Fruit fly (Drosophila melanogaster) whole organism, adult: ENCODE results near the gene Fkbp59.

ENCODE experiments used
- CG11617 ChIP-seq: fragments of 200-800 bp; sonication (Bioruptor generic); optimal IDR thresholded peaks from 2 replicates; lab custom pipeline; 2017; ENCODE audit warnings: mild to moderate bottlenecking, missing biosample characterization, missing genetic modification reagents, missing genetic modification characterization
- CG12768 ChIP-seq: fragments of 200-800 bp; sonication (Bioruptor generic); optimal IDR thresholded peaks from 2 replicates; lab custom pipeline; 2017; ENCODE audit warnings: missing biosample characterization, missing genetic modification characterization, mild to moderate bottlenecking, moderate library complexity, missing genetic modification reagents
- CG14711 ChIP-seq: fragments of 200-800 bp; sonication (Bioruptor generic); optimal IDR thresholded peaks from 2 replicates; lab custom pipeline; 2018; ENCODE audit warnings: missing biosample characterization, mild to moderate bottlenecking, missing genetic modification characterization, moderate library complexity
- CG1620 ChIP-seq: fragments of 200-800 bp; sonication (Bioruptor generic); optimal IDR thresholded peaks from 2 replicates; lab custom pipeline; 2016; ENCODE audit warnings: missing biosample characterization, missing genetic modification characterization
- CG33017 ChIP-seq: fragments of 200-800 bp; sonication (Bioruptor generic); optimal IDR thresholded peaks from 2 replicates; lab custom pipeline; 2018; ENCODE audit warnings: missing biosample characterization, mild to moderate bottlenecking, missing genetic modification characterization, moderate library complexity
- CG5204 ChIP-seq: fragments of 200-800 bp; sonication (Bioruptor generic); optimal IDR thresholded peaks from 2 replicates; lab custom pipeline; 2016; ENCODE audit warnings: missing biosample characterization, missing genetic modification characterization
- CG7045 ChIP-seq: fragments of 200-800 bp; sonication (Bioruptor generic); optimal IDR thresholded peaks from 2 replicates; lab custom pipeline; 2017; ENCODE audit warnings: missing biosample characterization, mild to moderate bottlenecking, missing genetic modification characterization
- CG7101 ChIP-seq: fragments of 200-800 bp; sonication (Bioruptor generic); optimal IDR thresholded peaks from 2 replicates; lab custom pipeline; 2018; ENCODE audit warnings: missing biosample characterization, mild to moderate bottlenecking, missing genetic modification characterization, moderate library complexity
- Clk ChIP-seq: fragments of 200-800 bp; sonication (Bioruptor generic); optimal IDR thresholded peaks from 2 replicates; lab custom pipeline; 2017; ENCODE audit warnings: missing biosample characterization, missing genetic modification characterization
- Crg-1 ChIP-seq: fragments of 200-800 bp; sonication (Bioruptor generic); optimal IDR thresholded peaks from 2 replicates; lab custom pipeline; 2016; ENCODE audit warnings: missing biosample characterization, missing genetic modification characterization
- Hr96 ChIP-seq: fragments of 200-800 bp; sonication (Bioruptor generic); optimal IDR thresholded peaks from 2 replicates; lab custom pipeline; 2016; ENCODE audit warnings: missing biosample characterization, missing genetic modification characterization
- Mnt ChIP-seq: fragments of 200-800 bp; sonication (Bioruptor generic); optimal IDR thresholded peaks from 2 replicates; lab custom pipeline; 2016; ENCODE audit warnings: missing biosample characterization, mild to moderate bottlenecking, missing genetic modification characterization
- bab1 ChIP-seq: fragments of 200-800 bp; sonication (Bioruptor generic); optimal IDR thresholded peaks from 3 replicates; lab custom pipeline; 2019; ENCODE audit warnings: missing biosample characterization, mild to moderate bottlenecking, missing genetic modification characterization, moderate library complexity
- cic ChIP-seq: fragments of 200-800 bp; sonication (Bioruptor generic); optimal IDR thresholded peaks from 2 replicates; lab custom pipeline; 2017; ENCODE audit warnings: missing biosample characterization, mild to moderate bottlenecking, missing genetic modification characterization, moderate library complexity
- cnc ChIP-seq, 2 experiments: fragments of >200 bp; optimal IDR thresholded peaks; 2 replicates each; lab custom pipeline; 2017
- kay ChIP-seq: fragments of 200-800 bp; sonication (Bioruptor generic); peaks from one replicate; lab custom pipeline; 2016; ENCODE audit warnings: missing biosample characterization, missing genetic modification characterization, borderline replicate concordance
- ovo ChIP-seq: fragments of 200-800 bp; sonication (Bioruptor generic); optimal IDR thresholded peaks from 2 replicates; lab custom pipeline; 2016; ENCODE audit warnings: missing biosample characterization, missing genetic modification characterization
- pad ChIP-seq: fragments of 200-800 bp; sonication (Bioruptor generic); optimal IDR thresholded peaks from 3 replicates; lab custom pipeline; 2017; ENCODE audit warnings: missing biosample characterization, missing genetic modification characterization, mild to moderate bottlenecking, moderate library complexity, missing genetic modification reagents
- tj ChIP-seq: fragments of 200-800 bp; sonication (Bioruptor generic); optimal IDR thresholded peaks from 3 replicates; lab custom pipeline; 2017; ENCODE audit warnings: missing biosample characterization, mild to moderate bottlenecking, missing genetic modification characterization, moderate library complexity
- toe ChIP-seq: fragments of 200-800 bp; sonication (Bioruptor generic); optimal IDR thresholded peaks from 2 replicates; lab custom pipeline; 2016; ENCODE audit warnings: missing biosample characterization, missing genetic modification characterization

Fkbp59 gene

DNA sequence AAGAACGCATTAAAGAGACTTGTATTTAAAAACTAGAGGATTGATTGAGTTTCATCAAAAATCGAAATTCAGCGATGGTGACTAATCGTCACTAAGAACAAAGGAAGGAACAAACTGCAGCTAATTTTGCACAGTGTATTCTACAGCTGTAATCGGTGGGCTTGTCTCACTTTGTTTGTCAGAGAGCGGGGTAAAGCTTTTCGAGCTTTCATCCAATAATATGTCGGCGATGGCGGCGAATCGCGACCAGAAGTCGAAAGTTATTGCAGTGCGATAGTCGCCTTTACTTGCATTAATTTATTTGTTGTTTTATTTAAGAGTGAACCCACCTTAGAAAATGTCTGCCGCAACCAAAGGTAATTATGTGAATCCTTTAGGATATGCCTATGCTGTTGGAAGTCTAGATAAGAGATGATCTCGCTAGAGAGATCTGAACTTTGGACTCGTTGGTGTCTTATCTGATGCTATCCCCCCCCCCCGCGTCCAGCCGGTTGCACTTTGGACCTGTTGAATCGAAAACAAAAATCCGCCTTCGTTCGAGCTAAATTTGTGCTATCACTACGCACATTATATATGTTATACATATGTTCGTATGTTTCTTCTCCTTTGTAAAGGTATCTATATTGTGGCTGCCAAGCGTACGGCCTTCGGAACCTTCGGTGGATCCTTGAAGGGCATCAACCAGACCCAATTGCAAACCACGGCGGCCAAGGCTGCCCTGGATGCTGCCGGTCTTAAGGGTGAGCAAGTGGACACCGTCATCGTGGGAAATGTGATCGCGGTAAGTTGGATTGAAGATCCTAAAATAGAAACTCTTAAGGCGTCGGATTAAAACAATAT, 27.4 kb downstream of the Fkbp59 start, which contains the start of gene yip2:
Gene yip2, plus strand, starts transcription at position 243 of the 840 bp plus-strand sequence.
- peak; percentile 90 for TF ChIP-seq Clk (GFP tag; lab: Kevin White, UChicago)
- TF ChIP-seq CG7101: peak; percentile 70
- peak; percentile 74 for TF ChIP-seq CG33017 (tag; lab: Kevin White, UChicago)
- peak; percentile 97 for TF ChIP-seq CG5204 (GFP tag; lab: Kevin White, UChicago)
- peak; percentile 99 for TF ChIP-seq toe (GFP tag; lab: Kevin White, UChicago)
- TF ChIP-seq Crg-1 (GFP tag; lab: Kevin White, UChicago): peak; percentile 65
- TF ChIP-seq pad (GFP tag; lab: Kevin White, UChicago): peak; percentile 61
- peak; percentile 50 for TF ChIP-seq CG1620 (GFP tag; lab: Kevin White, UChicago)
- TF ChIP-seq cnc (optimal IDR thresholded peaks at IDR 0.05; lab: Kevin White, UChicago): peak in 1 of 2 experiments; percentile 7
- TF ChIP-seq CG7045 (GFP tag; lab: Kevin White, UChicago): peak; percentile 93
- TF ChIP-seq tj (GFP tag; lab: Kevin White, UChicago): peak; percentile 88
- TF ChIP-seq cic (GFP tag; lab: Kevin White, UChicago): peak; percentile 91
- TF ChIP-seq CG14711 (tag; lab: Kevin White, UChicago): peak; percentile 45
- TF ChIP-seq ovo (GFP tag; lab: Kevin White, UChicago): peak; percentile 49
- no peak for TF ChIP-seq kay (GFP tag; lab: Kevin White, UChicago)
- TF ChIP-seq CG11617 (GFP tag; lab: Kevin White, UChicago): peak; percentile 95
- TF ChIP-seq Mnt (GFP tag; lab: Kevin White, UChicago): peak; percentile 82
- TF ChIP-seq CG12768 (GFP tag; lab: Kevin White, UChicago): peak; percentile 100
- peak; percentile 99 for TF ChIP-seq Hr96 (GFP tag; lab: Kevin White, UChicago)
- TF ChIP-seq bab1: peak; percentile 81

dm6 chr2L:9918020-9918959, 30.5 kb downstream of the Fkbp59 start, which contains the start of the genes CG5885 and CG4598:
Gene CG5885 (minus strand): TSS chr2L:9918330.
Gene CG4598 (plus strand): TSS chr2L:9918618.
- TF ChIP-seq CG7101 (peak; percentile 70), CG33017 (tag; lab: Kevin White, UChicago) (peak; percentile 77), toe (GFP tag; lab: Kevin White, UChicago) (peak; percentile 76), Crg-1 (GFP tag; lab: Kevin White, UChicago) (peak; percentile 34), CG5204 (GFP tag; lab: Kevin White, UChicago) (peak; percentile 63), CG7045 (GFP tag; lab: Kevin White, UChicago) (peak; percentile 68), cnc (optimal IDR thresholded peaks at IDR 0.05; lab: Kevin White, UChicago) (no peak), cic (GFP tag; lab: Kevin White, UChicago) (peak; percentile 33), bab1 (peak; percentile 45), CG11617 (GFP tag; lab: Kevin White, UChicago) (peak; percentile 79), ovo (GFP tag; lab: Kevin White, UChicago) (no peak), Clk (GFP tag; lab: Kevin White, UChicago) (peak; percentile 23), CG14711 (tag; lab: Kevin White, UChicago) (peak; percentile 42), kay (GFP tag; lab: Kevin White, UChicago) (no peak), Mnt (GFP tag; lab: Kevin White, UChicago) (peak; percentile 18), Hr96 (GFP tag; lab: Kevin White, UChicago) (peak; percentile 62), pad (GFP tag; lab: Kevin White, UChicago) (peak; percentile 23), tj (GFP tag; lab: Kevin White, UChicago) (peak; percentile 46), CG1620 (GFP tag; lab: Kevin White, UChicago) (peak; percentile 60), CG12768 (GFP tag; lab: Kevin White, UChicago) (peak; percentile 77)

dm6 chr2L:9919218-9919617, 31.4 kb downstream of the Fkbp59 start:
- TF ChIP-seq toe (GFP tag; lab: Kevin White, UChicago): no peak
- no peak for TF ChIP-seq CG7101

DNA sequence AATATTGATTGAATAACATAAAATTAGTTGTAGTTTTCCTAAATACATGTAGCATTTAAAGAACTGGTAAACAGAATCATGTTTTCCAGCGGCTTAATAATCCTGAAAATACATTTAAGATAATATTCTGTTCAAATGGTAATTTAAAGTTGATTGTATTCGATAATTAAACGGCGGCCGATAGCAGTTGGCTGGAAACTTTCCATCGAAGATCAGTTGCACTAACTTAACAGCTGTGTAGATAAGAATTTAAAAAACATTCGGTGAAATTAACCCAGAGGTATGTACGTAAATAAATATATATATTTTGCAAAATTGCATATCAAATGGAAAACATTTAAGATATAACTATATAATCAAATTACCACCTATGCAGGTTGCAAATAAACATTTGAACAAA, 32.1 kb downstream of the Fkbp59 start, which contains the start of gene CG4594:
Gene CG4594, plus strand, starts transcription at position 212 of the 400 bp plus-strand sequence.
- TF ChIP-seq tj (GFP tag; lab: Kevin White, UChicago): no peak
- no peak for TF ChIP-seq CG5204 (GFP tag; lab: Kevin White, UChicago)
- no peak for TF ChIP-seq pad (GFP tag; lab: Kevin White, UChicago)
- TF ChIP-seq CG7045 (GFP tag; lab: Kevin White, UChicago): no peak
- no peak for TF ChIP-seq ovo (GFP tag; lab: Kevin White, UChicago)
- no peak for TF ChIP-seq CG11617 (GFP tag; lab: Kevin White, UChicago)
- no peak for TF ChIP-seq CG14711 (tag; lab: Kevin White, UChicago)
- no peak for TF ChIP-seq cic (GFP tag; lab: Kevin White, UChicago)
- TF ChIP-seq CG1620 (GFP tag; lab: Kevin White, UChicago): no peak
- no peak for TF ChIP-seq Crg-1 (GFP tag; lab: Kevin White, UChicago)
- no peak for TF ChIP-seq CG7101
- TF ChIP-seq kay (GFP tag; lab: Kevin White, UChicago): no peak
